Worm (Caenorhabditis elegans) whole organism, L2 larva: ENCODE measurements around the gene C12D8.9.

Experiments
- C34F6.9 ChIP-seq: fragments of 150-350 bp; optimal IDR thresholded peaks from 2 replicates; lab custom pipeline; 2014; ENCODE audit warnings: missing biosample characterization, missing genetic modification characterization
- ZK546.5 ChIP-seq: sonication (generic microtip); optimal IDR thresholded peaks from 2 replicates; lab custom pipeline; 2017; ENCODE audit warnings: missing biosample characterization, missing genetic modification characterization
- ceh-82 ChIP-seq: fragments of 150-350 bp; optimal IDR thresholded peaks from 2 replicates; lab custom pipeline; 2014; ENCODE audit warnings: missing biosample characterization, missing genetic modification characterization
- elt-3 ChIP-seq: sonication (generic microtip); optimal IDR thresholded peaks from 2 replicates; lab custom pipeline; 2017; ENCODE audit warnings: missing biosample characterization, missing genetic modification characterization
- fos-1 ChIP-seq: fragments of 150-350 bp; optimal IDR thresholded peaks from 2 replicates; lab custom pipeline; 2014; ENCODE audit warnings: missing biosample characterization, missing genetic modification characterization
- nhr-10 ChIP-seq: sonication (generic microtip); optimal IDR thresholded peaks from 2 replicates; lab custom pipeline; 2017; ENCODE audit warnings: missing biosample characterization, missing genetic modification characterization
- nhr-11 ChIP-seq: fragments of 150-350 bp; optimal IDR thresholded peaks from 2 replicates; lab custom pipeline; 2014; ENCODE audit warnings: missing biosample characterization, missing genetic modification characterization
- nhr-23 ChIP-seq: fragments of 150-350 bp; optimal IDR thresholded peaks from 2 replicates; lab custom pipeline; 2014; ENCODE audit warnings: missing biosample characterization, missing genetic modification reagents, missing genetic modification characterization
- nhr-25 ChIP-seq: fragments of 150-350 bp; sonication (generic microtip); optimal IDR thresholded peaks from 3 replicates; lab custom pipeline; 2014; ENCODE audit warnings: missing biosample characterization, missing genetic modification characterization
- sem-4 ChIP-seq: fragments of 150-350 bp; optimal IDR thresholded peaks from 2 replicates; lab custom pipeline; 2014; ENCODE audit warnings: missing biosample characterization, missing genetic modification reagents, missing genetic modification characterization
- skn-1 ChIP-seq: sonication (generic microtip); optimal IDR thresholded peaks from 2 replicates; lab custom pipeline; 2017; ENCODE audit warnings: missing biosample characterization, missing genetic modification characterization
- unc-39 ChIP-seq: fragments of 150-350 bp; optimal IDR thresholded peaks from 2 replicates; lab custom pipeline; 2014; ENCODE audit warnings: missing biosample characterization, missing genetic modification characterization
- zag-1 ChIP-seq: fragments of 150-350 bp; optimal IDR thresholded peaks from 2 replicates; lab custom pipeline; 2014; ENCODE audit warnings: missing biosample characterization, missing genetic modification characterization
- ztf-11 ChIP-seq: sonication (generic microtip); optimal IDR thresholded peaks from 2 replicates; lab custom pipeline; 2017; ENCODE audit warnings: missing biosample characterization, missing genetic modification characterization

DNA sequence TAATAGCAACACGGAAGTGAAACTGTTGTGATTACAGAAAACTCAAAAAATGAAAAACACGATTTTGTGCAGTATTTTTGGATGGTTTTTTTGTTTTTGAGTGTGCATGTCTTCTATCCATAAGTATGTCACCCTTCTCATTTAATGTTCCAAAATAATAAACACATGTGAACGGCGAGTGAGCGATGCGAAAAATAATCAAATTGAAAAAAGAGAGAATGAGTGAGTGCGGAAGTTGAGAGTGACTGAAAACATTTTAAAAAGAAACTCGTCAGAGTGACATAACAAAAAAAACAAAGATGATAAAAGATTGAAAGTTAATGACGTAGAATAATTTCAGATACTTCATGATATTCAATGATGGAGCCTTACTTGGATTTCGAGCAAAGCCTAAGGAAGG is 6.5 kb upstream of the C12D8.9 start:
- TF ChIP-seq nhr-10 (no peak), nhr-25 (tag; lab: Kevin White, UChicago) (no peak), elt-3 (tag; lab: Kevin White, UChicago) (no peak), C34F6.9 (tag; lab: Kevin White, UChicago) (no peak), ceh-82 (tag; lab: Kevin White, UChicago) (no peak), unc-39 (tag; lab: Kevin White, UChicago) (no peak), nhr-11 (tag; lab: Kevin White, UChicago) (no peak), skn-1 (no peak), ZK546.5 (tag; lab: Kevin White, UChicago) (no peak), ztf-11 (tag; lab: Kevin White, UChicago) (no peak), fos-1 (tag; lab: Kevin White, UChicago) (no peak), zag-1 (tag; lab: Kevin White, UChicago) (no peak), nhr-23 (tag; lab: Kevin White, UChicago) (no peak), sem-4 (tag; lab: Kevin White, UChicago) (no peak)
